Worm (Caenorhabditis elegans) whole organism, young adult: ENCODE measurements around the gene fip-7.
"Not testable (repeated sequence)": the region's sequence is repeated elsewhere in the genome, so short reads cannot be mapped to it uniquely, and the experiment has no call there.

Experiments
- akir-1 ChIP-seq: fragments of 200-800 bp; sonication (Bioruptor generic); optimal IDR thresholded peaks from 2 replicates; lab custom pipeline; 2018; ENCODE audit warnings: mild to moderate bottlenecking, missing genetic modification characterization, moderate library complexity, missing compliant biosample characterization
- ama-1 ChIP-seq, 3 experiments: fragments of 150-350 bp in 1 of 3; sonication (generic microtip) in 2 of 3; optimal IDR thresholded peaks; 2 replicates each; lab custom pipeline; 2014 to 2018; ENCODE audit warnings: missing biosample characterization in 2 of 3, missing genetic modification characterization in 2 of 3, missing genetic modification reagents in 2 of 3
- ceh-91 ChIP-seq: fragments of 200-800 bp; sonication (Bioruptor generic); IDR thresholded peaks from 2 replicates; pipeline ENCODE4 v1.3.6; 2022; ENCODE audit warnings: missing genetic modification reagents, missing genetic modification characterization, missing compliant biosample characterization
- die-1 ChIP-seq: sonication (generic microtip); optimal IDR thresholded peaks from 2 replicates; lab custom pipeline; 2016; ENCODE audit warnings: missing genotype, mild to moderate bottlenecking, missing genetic modification characterization, missing compliant biosample characterization
- egl-18 ChIP-seq: fragments of 200-800 bp; sonication (Bioruptor generic); IDR thresholded peaks from 2 replicates; pipeline ENCODE4 v1.3.6; 2022; ENCODE audit warnings: missing genetic modification reagents, missing genetic modification characterization, missing compliant biosample characterization
- him-1 ChIP-seq: sonication (generic microtip); optimal IDR thresholded peaks from 2 replicates; lab custom pipeline; 2016; ENCODE audit warnings: missing genotype, missing genetic modification reagents, missing genetic modification characterization, missing compliant biosample characterization
- hlh-12 ChIP-seq: sonication (generic microtip); optimal IDR thresholded peaks from 2 replicates; lab custom pipeline; 2016; ENCODE audit warnings: missing genetic modification characterization, missing compliant biosample characterization
- lin-26 ChIP-seq: fragments of 200-800 bp; sonication (Bioruptor generic); IDR thresholded peaks from 2 replicates; pipeline ENCODE4 v1.3.6; 2022; ENCODE audit warnings: missing genetic modification reagents, missing genetic modification characterization, missing compliant biosample characterization
- madf-8 ChIP-seq: fragments of 200-800 bp; sonication (Bioruptor generic); conservative IDR thresholded peaks from 2 replicates; pipeline ENCODE4 v1.3.6; 2022; ENCODE audit warnings: missing genetic modification reagents, missing genetic modification characterization, missing compliant biosample characterization
- nfyb-1 ChIP-seq: fragments of 200-800 bp; sonication (Bioruptor generic); IDR thresholded peaks from 2 replicates; pipeline ENCODE4 v1.3.6; 2022; ENCODE audit warnings: missing genetic modification reagents, missing genetic modification characterization, missing compliant biosample characterization
- snpc-4 ChIP-seq, 5 experiments: fragments of 150-350 bp in 1 of 5; sonication (generic microtip) in 4 of 5; optimal IDR thresholded peaks; 2 replicates each; lab custom pipeline; 2014 to 2018; ENCODE audit warnings: missing genetic modification characterization in 5 of 5, missing biosample characterization in 3 of 5, antibody characterized with exemption in 2 of 5, mild to moderate bottlenecking in 2 of 5, missing compliant biosample characterization in 2 of 5, missing genotype in 2 of 5, moderate library complexity in 2 of 5, missing genetic modification reagents in 1 of 5
- sptf-2 ChIP-seq: fragments of 200-800 bp; sonication (Bioruptor generic); optimal IDR thresholded peaks from 2 replicates; lab custom pipeline; 2018; ENCODE audit warnings: mild to moderate bottlenecking, missing genetic modification characterization, missing compliant biosample characterization
- unc-62 ChIP-seq: fragments of 150-350 bp; optimal IDR thresholded peaks from 2 replicates; lab custom pipeline; 2014; ENCODE audit warnings: missing biosample characterization, missing genetic modification reagents, missing genetic modification characterization
- zfh-2 ChIP-seq: fragments of 200-800 bp; sonication (Bioruptor generic); conservative IDR thresholded peaks from 2 replicates; pipeline ENCODE4 v1.3.6; 2022; ENCODE audit warnings: missing genetic modification reagents, missing genetic modification characterization, missing compliant biosample characterization

- TF ChIP-seq zfh-2 (GFP tag; lab: Robert Waterston, UW); akir-1 (GFP tag; lab: Kevin White, UChicago); egl-18 (GFP tag; lab: Robert Waterston, UW); die-1 (tag; lab: Kevin White, UChicago); unc-62 (GFP tag; lab: Kevin White, UChicago); ceh-91; hlh-12 (tag; lab: Kevin White, UChicago); madf-8 (GFP tag; lab: Robert Waterston, UW); ama-1 (optimal IDR thresholded peaks at IDR 0.05; lab: Kevin White, UChicago); ama-1 (GFP tag; optimal IDR thresholded peaks at IDR 0.05; lab: Kevin White, UChicago); nfyb-1 (GFP tag; lab: Robert Waterston, UW); him-1; snpc-4 (GFP tag; optimal IDR thresholded peaks at IDR 0.05; lab: Kevin White, UChicago); snpc-4 (tag; optimal IDR thresholded peaks at IDR 0.05; lab: Kevin White, UChicago); sptf-2 (GFP tag; lab: Kevin White, UChicago); lin-26 (GFP tag; lab: Robert Waterston, UW): not testable (repeated sequence)
These were observed 29.8 kb downstream of the fip-7 start, which contains the start of gene set-26 for ce11 chrIV:16655783-16656182.
